Fruit fly (Drosophila melanogaster): ENCODE measurements around the gene bumpel.

bumpel gene

DNA sequence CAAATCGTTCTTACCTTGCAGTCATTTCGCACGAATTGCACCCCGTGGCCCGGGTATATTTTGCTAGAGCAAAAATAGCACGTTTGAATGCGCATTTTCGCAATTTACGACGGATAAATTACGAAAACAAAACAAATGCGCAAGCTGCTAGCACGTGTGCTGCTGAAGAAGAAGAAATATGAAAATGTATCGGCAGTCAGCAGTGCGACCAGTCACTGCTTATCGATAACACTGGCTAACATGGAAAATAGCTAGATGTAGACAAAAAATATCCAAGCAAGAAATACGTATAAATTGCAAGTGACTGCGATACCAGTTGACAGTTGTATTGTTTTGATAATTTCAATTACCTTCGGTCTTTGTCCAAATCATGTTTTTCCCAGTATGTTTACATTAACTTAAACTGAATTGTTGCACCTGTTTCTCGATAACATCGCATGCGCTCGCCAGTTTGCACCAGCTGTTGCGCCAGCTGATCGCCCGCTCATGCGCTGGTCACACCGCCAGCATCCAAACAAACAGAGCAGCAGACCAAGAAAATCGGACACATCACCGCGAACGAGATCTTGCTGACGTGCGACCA is 13.0 kb upstream of the bumpel start, which contains the start of the genes RpL24-like and CG5276:
Gene RpL24-like, minus strand, starts transcription at position 188 of the 583 bp plus-strand sequence.
Gene CG5276, plus strand, starts transcription at position 344 of the 583 bp plus-strand sequence.
- peak in 1 of 2 experiments; percentile 49 for TF ChIP-seq CTCF (optimal IDR thresholded peaks at IDR 0.05)
- no peak for TF ChIP-seq CG8478 (optimal IDR thresholded peaks at IDR 0.05)

dm6 chr3R:11430307-11430706 is 11.8 kb upstream of the bumpel start:
- TF ChIP-seq CTCF (optimal IDR thresholded peaks at IDR 0.05), result no peak
- TF ChIP-seq CG8478 (optimal IDR thresholded peaks at IDR 0.05), result no peak

dm6 chr3R:11429814-11430213 is 11.3 kb upstream of the bumpel start, which contains the start of gene Dtd:
TSS of gene Dtd (plus strand) at chr3R:11430061.
- TF ChIP-seq CTCF (optimal IDR thresholded peaks at IDR 0.05) (no peak), CG8478 (optimal IDR thresholded peaks at IDR 0.05) (no peak)

DNA sequence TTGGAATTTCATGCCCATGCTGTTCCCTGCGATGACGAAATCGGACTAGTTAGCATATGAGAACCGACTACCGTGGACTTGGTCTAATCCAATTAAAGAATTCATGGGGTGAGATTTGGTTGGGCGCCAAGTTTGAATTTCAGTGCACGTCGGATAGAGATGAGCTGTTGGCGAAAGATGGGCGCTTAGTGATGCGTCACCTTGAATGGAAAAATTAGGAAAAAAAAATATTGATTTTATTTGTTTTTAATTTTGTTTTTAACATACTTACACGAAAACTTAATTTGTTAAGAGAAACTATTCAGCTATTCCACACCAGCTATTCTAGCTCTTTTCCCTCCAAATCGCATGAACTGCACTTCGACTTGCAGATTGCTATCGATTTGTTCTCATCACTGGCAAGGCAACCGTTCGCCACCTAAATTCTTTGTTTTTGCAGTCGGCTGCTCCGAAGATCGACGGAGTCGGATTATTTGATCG is 3.2 kb upstream of the bumpel start, which contains the start of the genes ninaG and Sptz:
Gene ninaG, minus strand, starts transcription at position 51 of the 480 bp plus-strand sequence.
Gene Sptz, plus strand, starts transcription at position 450 of the 480 bp plus-strand sequence.
- no peak for TF ChIP-seq CG8478 (optimal IDR thresholded peaks at IDR 0.05)
- no peak for TF ChIP-seq CTCF (optimal IDR thresholded peaks at IDR 0.05)

dm6 chr3R:11412371-11412770 is 6.1 kb downstream of the bumpel start, which contains the start of gene Ipo9:
TSS of gene Ipo9 (plus strand) at chr3R:11412522.
- TF ChIP-seq CG8478 (optimal IDR thresholded peaks at IDR 0.05) (no peak), CTCF (optimal IDR thresholded peaks at IDR 0.05) (no peak)

dm6 chr3R:11409667-11410137 is 8.8 kb downstream of the bumpel start, which contains the start of the genes mgr and Irbp:
TSS of gene mgr (minus strand) at chr3R:11409875.
TSS of gene Irbp (plus strand) at chr3R:11410047.
- TF ChIP-seq CG8478 (optimal IDR thresholded peaks at IDR 0.05), result no peak
- no peak for TF ChIP-seq CTCF (optimal IDR thresholded peaks at IDR 0.05)

DNA sequence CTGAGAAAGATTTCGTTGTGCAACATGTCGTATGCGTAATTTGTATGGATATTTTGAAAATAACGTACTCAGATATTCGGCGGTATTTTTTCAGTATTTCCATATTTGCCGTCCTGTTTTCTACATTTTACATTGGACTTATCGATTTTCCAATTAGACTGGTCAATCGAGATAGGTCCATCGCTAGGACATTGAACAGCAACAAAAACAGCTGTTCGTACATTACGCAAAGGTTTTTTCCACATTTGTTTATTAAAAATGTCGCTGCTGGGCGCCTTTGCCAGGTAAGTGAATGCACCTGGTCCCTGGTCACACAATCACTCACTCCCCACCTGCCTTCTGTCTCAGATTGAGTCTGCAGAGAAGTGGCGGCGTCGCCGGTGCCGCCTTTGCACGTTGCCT is 10.7 kb downstream of the bumpel start, which contains the start of gene mRpL40:
Gene mRpL40, plus strand, starts transcription at position 186 of the 402 bp plus-strand sequence.
- TF ChIP-seq CG8478 (optimal IDR thresholded peaks at IDR 0.05) (no peak), CTCF (optimal IDR thresholded peaks at IDR 0.05) (peak in 1 of 2 experiments; percentile 50)

- TF ChIP-seq CG8478 (optimal IDR thresholded peaks at IDR 0.05) (no peak), CTCF (optimal IDR thresholded peaks at IDR 0.05) (peak in 1 of 2 experiments; percentile 26)
Measured at dm6 chr3R:11402894-11403293, 15.6 kb downstream of the bumpel start.

DNA sequence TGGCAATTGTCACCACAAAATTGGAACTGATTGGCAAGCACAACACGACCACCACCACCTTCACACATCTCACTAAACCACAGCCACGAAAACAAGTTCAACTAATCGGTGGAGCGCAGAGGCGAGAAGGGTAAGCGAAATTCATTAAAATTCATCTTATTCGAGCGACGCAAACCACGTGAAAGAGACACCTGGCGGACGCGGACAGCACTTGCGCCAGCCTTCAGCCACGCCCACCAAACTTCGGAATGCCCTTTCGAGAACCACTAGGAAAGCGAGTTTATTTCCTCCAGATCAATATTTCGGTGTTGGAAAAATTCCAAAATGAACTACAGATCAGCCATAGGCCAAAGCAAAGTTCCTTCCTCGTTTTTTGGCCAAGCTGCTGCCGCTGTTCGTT is 22.9 kb downstream of the bumpel start:
- no peak for TF ChIP-seq CG8478 (optimal IDR thresholded peaks at IDR 0.05)
- TF ChIP-seq CTCF (optimal IDR thresholded peaks at IDR 0.05), result peak; percentile 65 to 74

DNA sequence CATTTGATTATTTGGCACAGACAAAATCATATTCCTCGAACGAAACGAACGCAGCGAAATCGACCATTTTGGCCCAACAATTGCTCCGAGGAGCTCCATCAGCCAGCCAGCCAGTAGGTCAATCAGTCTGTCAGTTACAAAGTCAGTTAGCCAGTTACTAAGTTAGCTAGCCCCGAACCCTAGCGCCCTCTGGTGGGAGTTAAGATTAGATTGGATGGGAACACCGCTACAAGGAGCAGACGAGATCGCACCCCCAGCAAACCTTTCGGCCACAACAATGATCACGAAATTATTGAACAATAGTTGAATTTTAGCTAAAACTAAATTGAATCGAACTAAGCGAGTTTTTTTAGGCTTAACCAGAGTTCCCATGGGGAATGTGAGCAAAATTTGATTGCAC is 24.6 kb downstream of the bumpel start:
- TF ChIP-seq CTCF (optimal IDR thresholded peaks at IDR 0.05) (peak; percentile 83 to 86), CG8478 (optimal IDR thresholded peaks at IDR 0.05) (no peak)

DNA sequence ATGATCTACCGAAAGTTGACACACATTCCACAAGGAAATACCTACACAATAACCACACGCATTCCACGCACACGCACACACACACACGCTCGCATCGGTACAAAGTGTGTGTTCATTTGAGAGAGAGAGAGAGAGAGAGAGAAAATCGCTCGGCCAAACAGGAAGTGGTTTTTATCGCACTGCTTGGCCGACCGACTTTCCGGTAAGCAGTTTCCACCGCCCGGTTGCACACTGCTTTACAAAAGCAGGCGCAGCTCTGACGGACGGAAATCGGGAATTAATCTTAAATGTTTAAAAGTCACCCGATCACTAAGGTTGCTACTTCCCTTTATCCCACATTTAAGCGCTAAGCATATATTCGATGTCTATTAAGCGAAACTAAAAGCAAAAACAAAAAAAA is 25.7 kb downstream of the bumpel start:
- TF ChIP-seq CG8478 (optimal IDR thresholded peaks at IDR 0.05) (no peak), CTCF (optimal IDR thresholded peaks at IDR 0.05) (peak; percentile 52 to 54)

DNA sequence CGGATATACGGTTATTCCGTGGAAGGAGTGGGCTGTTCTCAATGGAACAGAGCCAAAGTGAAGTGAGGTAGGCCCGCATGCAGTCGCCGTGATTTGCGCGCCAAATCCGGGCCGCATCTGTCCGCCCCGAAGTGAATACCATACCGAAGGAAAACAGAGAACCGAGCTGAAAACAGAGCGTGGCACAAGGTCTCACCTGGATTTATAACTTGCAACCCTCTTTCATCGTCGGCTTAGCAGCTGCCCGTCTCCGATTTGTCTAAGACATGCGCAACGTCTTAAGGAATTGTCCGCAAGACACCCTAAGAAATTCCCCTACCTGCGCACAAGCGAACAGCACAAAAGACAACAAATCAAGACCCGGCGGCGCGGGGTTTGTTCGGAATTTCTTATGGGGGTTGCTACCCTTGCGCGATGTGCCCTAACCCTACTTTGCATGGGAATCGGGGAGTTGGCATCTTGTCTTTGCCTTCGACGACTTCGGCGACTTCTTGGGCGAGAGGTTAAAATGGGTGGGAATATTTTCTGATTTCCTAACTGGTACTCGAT is 39.8 kb downstream of the bumpel start:
- no peak for TF ChIP-seq CTCF (optimal IDR thresholded peaks at IDR 0.05)
- no peak for TF ChIP-seq CG8478 (optimal IDR thresholded peaks at IDR 0.05)

- TF ChIP-seq CG8478 (optimal IDR thresholded peaks at IDR 0.05), result no peak
- no peak for TF ChIP-seq CTCF (optimal IDR thresholded peaks at IDR 0.05)
Measured at dm6 chr3R:11375142-11375541, 43.3 kb downstream of the bumpel start.

DNA sequence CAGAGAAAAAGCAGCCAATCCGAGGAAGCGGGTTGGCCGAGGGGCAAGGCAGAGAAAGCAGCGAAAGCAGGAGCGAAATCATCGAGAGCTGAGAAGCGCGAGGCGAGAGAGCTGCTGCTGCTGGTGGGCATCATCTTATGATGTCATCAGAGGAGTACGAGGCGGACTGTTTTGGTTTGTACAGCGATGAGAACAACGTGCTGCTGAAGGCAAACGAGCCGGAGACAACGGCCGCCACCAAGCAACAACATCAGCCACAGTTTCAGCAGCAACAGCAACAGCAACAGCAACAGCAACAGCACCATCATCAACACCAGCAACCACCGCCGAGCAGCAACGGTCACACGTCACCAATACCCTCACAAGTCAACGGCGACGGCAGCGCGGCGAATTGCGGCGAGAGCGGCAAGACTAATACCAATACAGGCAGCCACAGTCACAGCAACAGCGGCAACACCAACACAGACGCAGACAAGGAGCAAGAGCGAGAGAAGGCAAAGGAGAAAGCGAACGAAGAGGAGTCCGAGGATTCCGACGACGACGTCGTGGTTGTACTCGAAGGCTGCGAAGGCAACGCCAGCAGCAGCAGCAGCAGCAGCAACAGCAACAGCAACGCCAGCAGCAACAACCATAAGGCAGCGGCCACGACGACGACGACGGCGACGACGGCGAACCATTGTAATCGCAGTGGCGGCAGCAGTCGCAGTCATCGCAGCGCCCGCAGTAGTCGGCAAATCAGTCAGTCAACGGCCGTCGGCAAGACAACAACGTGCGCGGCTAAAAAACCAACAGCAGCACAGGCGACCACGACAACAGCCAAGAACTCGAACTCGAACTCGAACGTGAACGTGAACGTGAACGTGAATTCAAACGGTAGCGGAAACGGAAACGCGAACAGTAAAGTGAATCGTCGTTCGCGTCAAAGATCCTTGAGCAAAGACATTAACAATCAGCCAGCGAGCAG is 46.1 kb downstream of the bumpel start:
- TF ChIP-seq CTCF (optimal IDR thresholded peaks at IDR 0.05), result no peak
- no peak for TF ChIP-seq CG8478 (optimal IDR thresholded peaks at IDR 0.05)

dm6 chr3R:11370805-11371204 is 47.7 kb downstream of the bumpel start:
- TF ChIP-seq CTCF (optimal IDR thresholded peaks at IDR 0.05) (no peak), CG8478 (optimal IDR thresholded peaks at IDR 0.05) (no peak)

Data from S2 (cell line).